Fruit fly (Drosophila melanogaster) whole organism, adult: ENCODE results near the gene Fnta.

Experiments
- CG11617 ChIP-seq: fragments of 200-800 bp; sonication (Bioruptor generic); optimal IDR thresholded peaks from 2 replicates; lab custom pipeline; 2017; ENCODE audit warnings: mild to moderate bottlenecking, missing biosample characterization, missing genetic modification reagents, missing genetic modification characterization
- CG12768 ChIP-seq: fragments of 200-800 bp; sonication (Bioruptor generic); optimal IDR thresholded peaks from 2 replicates; lab custom pipeline; 2017; ENCODE audit warnings: missing biosample characterization, missing genetic modification characterization, mild to moderate bottlenecking, moderate library complexity, missing genetic modification reagents
- CG14711 ChIP-seq: fragments of 200-800 bp; sonication (Bioruptor generic); optimal IDR thresholded peaks from 2 replicates; lab custom pipeline; 2018; ENCODE audit warnings: missing biosample characterization, mild to moderate bottlenecking, missing genetic modification characterization, moderate library complexity
- CG1620 ChIP-seq: fragments of 200-800 bp; sonication (Bioruptor generic); optimal IDR thresholded peaks from 2 replicates; lab custom pipeline; 2016; ENCODE audit warnings: missing biosample characterization, missing genetic modification characterization
- CG5204 ChIP-seq: fragments of 200-800 bp; sonication (Bioruptor generic); optimal IDR thresholded peaks from 2 replicates; lab custom pipeline; 2016; ENCODE audit warnings: missing biosample characterization, missing genetic modification characterization
- CG7045 ChIP-seq: fragments of 200-800 bp; sonication (Bioruptor generic); optimal IDR thresholded peaks from 2 replicates; lab custom pipeline; 2017; ENCODE audit warnings: missing biosample characterization, mild to moderate bottlenecking, missing genetic modification characterization
- CG7101 ChIP-seq: fragments of 200-800 bp; sonication (Bioruptor generic); optimal IDR thresholded peaks from 2 replicates; lab custom pipeline; 2018; ENCODE audit warnings: missing biosample characterization, mild to moderate bottlenecking, missing genetic modification characterization, moderate library complexity
- Crg-1 ChIP-seq: fragments of 200-800 bp; sonication (Bioruptor generic); optimal IDR thresholded peaks from 2 replicates; lab custom pipeline; 2016; ENCODE audit warnings: missing biosample characterization, missing genetic modification characterization
- cic ChIP-seq: fragments of 200-800 bp; sonication (Bioruptor generic); optimal IDR thresholded peaks from 2 replicates; lab custom pipeline; 2017; ENCODE audit warnings: missing biosample characterization, mild to moderate bottlenecking, missing genetic modification characterization, moderate library complexity
- cnc ChIP-seq, 2 experiments: fragments of >200 bp; optimal IDR thresholded peaks; 2 replicates each; lab custom pipeline; 2017
- kay ChIP-seq: fragments of 200-800 bp; sonication (Bioruptor generic); peaks from one replicate; lab custom pipeline; 2016; ENCODE audit warnings: missing biosample characterization, missing genetic modification characterization, borderline replicate concordance
- toe ChIP-seq: fragments of 200-800 bp; sonication (Bioruptor generic); optimal IDR thresholded peaks from 2 replicates; lab custom pipeline; 2016; ENCODE audit warnings: missing biosample characterization, missing genetic modification characterization

dm6 chr2L:4868383-4868782 is 37.9 kb upstream of the Fnta start:
- TF ChIP-seq CG7101 (tag; lab: Kevin White, UChicago) (no peak), CG1620 (no peak), CG12768 (no peak), cnc (optimal IDR thresholded peaks at IDR 0.05; lab: Kevin White, UChicago) (no peak), CG11617 (GFP tag; lab: Kevin White, UChicago) (no peak), toe (GFP tag; lab: Kevin White, UChicago) (no peak), Crg-1 (GFP tag; lab: Kevin White, UChicago) (no peak), kay (GFP tag; lab: Kevin White, UChicago) (no peak), CG7045 (GFP tag; lab: Kevin White, UChicago) (no peak), cic (GFP tag; lab: Kevin White, UChicago) (no peak), CG14711 (tag; lab: Kevin White, UChicago) (no peak), CG5204 (no peak)
